Fruit fly (Drosophila melanogaster) whole organism, embryonic: ENCODE measurements around the gene Or67b.

Experiments used
- CG14710 ChIP-seq: fragments of 200-800 bp; sonication (Bioruptor generic); optimal IDR thresholded peaks from 3 replicates; lab custom pipeline; 2019; ENCODE audit warnings: missing biosample characterization, mild to moderate bottlenecking, missing genetic modification characterization, moderate library complexity
- CG6854 ChIP-seq: fragments of 200-800 bp; sonication (Bioruptor generic); optimal IDR thresholded peaks from 3 replicates; lab custom pipeline; 2017; ENCODE audit warnings: missing biosample characterization, mild to moderate bottlenecking, missing genetic modification characterization
- CG7556 ChIP-seq: fragments of 200-800 bp; sonication (Bioruptor generic); optimal IDR thresholded peaks from 2 replicates; lab custom pipeline; 2017; ENCODE audit warnings: missing biosample characterization, mild to moderate bottlenecking, missing genetic modification characterization
- CG8478 ChIP-seq: fragments of >200 bp; optimal IDR thresholded peaks from 2 replicates; lab custom pipeline; 2018
- mam ChIP-seq: fragments of 200-800 bp; sonication (Bioruptor generic); optimal IDR thresholded peaks from 3 replicates; lab custom pipeline; 2016; ENCODE audit warnings: missing biosample characterization, missing genetic modification characterization

- TF ChIP-seq CG7556 (GFP tag; lab: Kevin White, UChicago) (no peak), CG6854 (GFP tag; lab: Kevin White, UChicago) (no peak), mam (GFP tag; lab: Kevin White, UChicago) (no peak), CG8478 (lab: Kevin White, UChicago) (no peak), CG14710 (tag; lab: Kevin White, UChicago) (no peak)
Observed at dm6 chr3L:9643762-9644161, 14.8 kb upstream of the Or67b start, which contains the start of gene CNMaR.
